Worm (Caenorhabditis elegans) whole organism, L3 larva: Measurements from ENCODE around the gene skr-14.

Experiments used
- R02D3.7 ChIP-seq: fragments of 150-350 bp; optimal IDR thresholded peaks from 2 replicates; lab custom pipeline; 2014; ENCODE audit warnings: missing biosample characterization, missing genetic modification characterization
- egl-27 ChIP-seq: sonication (generic microtip); optimal IDR thresholded peaks from 4 replicates; lab custom pipeline; 2017; ENCODE audit warnings: missing biosample characterization, missing genetic modification reagents, missing genetic modification characterization
- fkh-2 ChIP-seq: fragments of 150-350 bp; optimal IDR thresholded peaks from 2 replicates; lab custom pipeline; 2014; ENCODE audit warnings: missing biosample characterization, missing genetic modification reagents, missing genetic modification characterization
- fos-1 ChIP-seq: fragments of 150-350 bp; optimal IDR thresholded peaks from 2 replicates; lab custom pipeline; 2014; ENCODE audit warnings: missing biosample characterization, missing genetic modification characterization
- lsy-12 ChIP-seq: sonication (generic microtip); optimal IDR thresholded peaks from 2 replicates; lab custom pipeline; 2016; ENCODE audit warnings: mild to moderate bottlenecking, missing genetic modification characterization, missing compliant biosample characterization
- mdl-1 ChIP-seq: fragments of 150-350 bp; optimal IDR thresholded peaks from 2 replicates; lab custom pipeline; 2014; ENCODE audit warnings: missing biosample characterization, missing genetic modification characterization
- nhr-237 ChIP-seq: fragments of 150-350 bp; optimal IDR thresholded peaks from 2 replicates; lab custom pipeline; 2014; ENCODE audit warnings: missing biosample characterization, missing genetic modification characterization
- nhr-28 ChIP-seq: fragments of 150-350 bp; optimal IDR thresholded peaks from 2 replicates; lab custom pipeline; 2014; ENCODE audit warnings: missing biosample characterization, missing genetic modification characterization
- pha-4 ChIP-seq: fragments of 150-350 bp; optimal IDR thresholded peaks from 2 replicates; lab custom pipeline; 2014; ENCODE audit warnings: missing biosample characterization, missing genetic modification reagents, missing genetic modification characterization
- pqm-1 ChIP-seq: fragments of 150-350 bp; optimal IDR thresholded peaks from 2 replicates; lab custom pipeline; 2017; ENCODE audit warnings: missing biosample characterization, missing genetic modification characterization, inconsistent platforms
- skn-1 ChIP-seq: fragments of 150-350 bp; optimal IDR thresholded peaks from 2 replicates; lab custom pipeline; 2014; ENCODE audit warnings: missing biosample characterization, missing genetic modification characterization
- unc-39 ChIP-seq: sonication (generic microtip); optimal IDR thresholded peaks from 4 replicates; lab custom pipeline; 2017; ENCODE audit warnings: missing biosample characterization, missing genetic modification characterization
- unc-62 ChIP-seq: fragments of 150-350 bp; sonication (generic microtip); optimal IDR thresholded peaks from 4 replicates; lab custom pipeline; 2014; ENCODE audit warnings: missing biosample characterization, missing genetic modification reagents, missing genetic modification characterization

- TF ChIP-seq unc-39 (tag; lab: Kevin White, UChicago) (no peak), pqm-1 (tag; lab: Kevin White, UChicago) (no peak), fos-1 (no peak), skn-1 (tag; lab: Kevin White, UChicago) (no peak), mdl-1 (tag; lab: Kevin White, UChicago) (no peak), pha-4 (no peak), egl-27 (tag; lab: Kevin White, UChicago) (no peak), R02D3.7 (tag; lab: Kevin White, UChicago) (no peak), nhr-28 (tag; lab: Kevin White, UChicago) (no peak), unc-62 (GFP tag; lab: Kevin White, UChicago) (no peak), nhr-237 (no peak), lsy-12 (tag; lab: Kevin White, UChicago) (no peak), fkh-2 (tag; lab: Kevin White, UChicago) (no peak)
These were observed 47.7 kb downstream of the skr-14 start for ce11 chrV:4373656-4374055.
